Fruit fly (Drosophila melanogaster) whole organism, pupa: ENCODE results near the gene CG14383.

Experiments used
- CG12605 ChIP-seq: fragments of 200-800 bp; sonication (Bioruptor generic); IDR thresholded peaks from 2 replicates; pipeline ENCODE4 v1.3.6; 2022; ENCODE audit warnings: missing biosample characterization, missing genetic modification characterization
- CG15710 ChIP-seq: fragments of 200-800 bp; sonication (Bioruptor generic); optimal IDR thresholded peaks from 2 replicates; lab custom pipeline; 2018; ENCODE audit warnings: missing biosample characterization, mild to moderate bottlenecking, missing genetic modification characterization, moderate library complexity
- CG32121 ChIP-seq: fragments of 200-800 bp; sonication (Bioruptor generic); IDR thresholded peaks from 2 replicates; pipeline ENCODE4 v1.3.6; 2022; ENCODE audit warnings: missing biosample characterization, missing genetic modification characterization
- CG34367 ChIP-seq: fragments of 200-800 bp; sonication (Bioruptor generic); optimal IDR thresholded peaks from 2 replicates; lab custom pipeline; 2018; ENCODE audit warnings: missing biosample characterization, mild to moderate bottlenecking, missing genetic modification characterization

dm6 chr3R:13011621-13011963, 23.3 kb upstream of the CG14383 start, which contains the start of gene CtBP:
- TF ChIP-seq CG34367 (tag; lab: Kevin White, UChicago) (no peak), CG15710 (no peak), CG12605 (peak; percentile 14; the same call in 1 of the 2 replicates), CG32121 (GFP tag; lab: Robert Waterston, UW) (no peak)
